Fruit fly (Drosophila melanogaster): ENCODE results near the gene Cbp20.

Gene Cbp20

dm6 chr3R:18196622-18196990 is 32.1 kb downstream of the Cbp20 start:
- TF ChIP-seq CG11762 (GFP tag; optimal IDR thresholded peaks at IDR 0.05; ENCODE audit: insufficient read depth) = no peak
- TF ChIP-seq CG8119 (GFP tag; IDR thresholded peaks at IDR 0.05) = no peak
- TF ChIP-seq Met (GFP tag; optimal IDR thresholded peaks at IDR 0.05) = no peak

dm6 chr3R:18196991-18197801 is 32.7 kb downstream of the Cbp20 start:
- TF ChIP-seq CG3032 (tag; optimal IDR thresholded peaks at IDR 0.05) (peak; percentile 76), achi (GFP tag; optimal IDR thresholded peaks at IDR 0.05) (peak; percentile 57), Blimp-1 (GFP tag; optimal IDR thresholded peaks at IDR 0.05) (peak; percentile 11), Sox102F (GFP tag; optimal IDR thresholded peaks at IDR 0.05) (peak; percentile 50), CG8319 (GFP tag; optimal IDR thresholded peaks at IDR 0.05) (no peak), CG15336 (GFP tag; IDR thresholded peaks at IDR 0.05) (no peak), CG6276 (GFP tag; optimal IDR thresholded peaks at IDR 0.05) (peak; percentile 96), eg (GFP tag; IDR thresholded peaks at IDR 0.05) (no peak), fkh (GFP tag; optimal IDR thresholded peaks at IDR 0.05) (peak; percentile 17), Eip78C (GFP tag) (peak; percentile 88), CG10631 (GFP tag; optimal IDR thresholded peaks at IDR 0.05) (peak; percentile 68), salr (GFP tag; optimal IDR thresholded peaks at IDR 0.05) (peak; percentile 64 to 75), Lpt (GFP tag; optimal IDR thresholded peaks at IDR 0.05) (peak; percentile 79), CG3919 (GFP tag; optimal IDR thresholded peaks at IDR 0.05) (peak; percentile 21), topi (GFP tag; optimal IDR thresholded peaks at IDR 0.05) (peak; percentile 54), Sox14 (GFP tag; optimal IDR thresholded peaks at IDR 0.05) (peak; percentile 59), Hr4 (GFP tag; optimal IDR thresholded peaks at IDR 0.05) (peak; percentile 44), Gug (GFP tag; IDR thresholded peaks at IDR 0.05) (no peak), CG32006 (GFP tag; optimal IDR thresholded peaks at IDR 0.05) (peak; percentile 67), CG6792 (GFP tag; optimal IDR thresholded peaks at IDR 0.05) (peak; percentile 25), CG6163 (GFP tag; IDR thresholded peaks at IDR 0.05) (no peak), CG9139 (GFP tag; optimal IDR thresholded peaks at IDR 0.05) (peak; percentile 92), pdm3 (GFP tag; optimal IDR thresholded peaks at IDR 0.05) (peak; percentile 65), CG34406 (GFP tag; optimal IDR thresholded peaks at IDR 0.05) (peak; percentile 23), Met (GFP tag; optimal IDR thresholded peaks at IDR 0.05) (peak; percentile 62), Ets96B (tag; optimal IDR thresholded peaks at IDR 0.05) (peak; percentile 84), Sox15 (GFP tag; optimal IDR thresholded peaks at IDR 0.05) (peak; percentile 49), ss (GFP tag; optimal IDR thresholded peaks at IDR 0.05) (peak; percentile 95 to 96), Smox (GFP tag; optimal IDR thresholded peaks at IDR 0.05) (peak; percentile 63), CG16779 (tag; optimal IDR thresholded peaks at IDR 0.05) (peak; percentile 92), Eip93F (GFP tag; optimal IDR thresholded peaks at IDR 0.05) (peak; percentile 77), acj6 (GFP tag; optimal IDR thresholded peaks at IDR 0.05) (peak; percentile 53), CG11294 (GFP tag; IDR thresholded peaks at IDR 0.05) (no peak), Ets21C (GFP tag; optimal IDR thresholded peaks at IDR 0.05) (peak; percentile 41), dsx (GFP tag; optimal IDR thresholded peaks at IDR 0.05; ENCODE audit: poor library complexity, severe bottlenecking) (peak; percentile 86), Hr38 (GFP tag; optimal IDR thresholded peaks at IDR 0.05) (no peak), OdsH (GFP tag; optimal IDR thresholded peaks at IDR 0.05) (peak; percentile 58), net (GFP tag; optimal IDR thresholded peaks at IDR 0.05) (peak; percentile 81), CG10669 (GFP tag; optimal IDR thresholded peaks at IDR 0.05) (peak; percentile 65), CG11762 (GFP tag; optimal IDR thresholded peaks at IDR 0.05; ENCODE audit: insufficient read depth) (no peak), cyc (GFP tag; optimal IDR thresholded peaks at IDR 0.05) (peak; percentile 17), esn (GFP tag; optimal IDR thresholded peaks at IDR 0.05) (peak; percentile 74), fd85E (GFP tag; optimal IDR thresholded peaks at IDR 0.05) (peak; percentile 33), Hr39 (GFP tag; optimal IDR thresholded peaks at IDR 0.05) (peak; percentile 45), CG11902 (GFP tag; optimal IDR thresholded peaks at IDR 0.05) (peak; percentile 30), CG4318 (GFP tag; optimal IDR thresholded peaks at IDR 0.05) (peak; percentile 53), CG7368 (GFP tag; optimal IDR thresholded peaks at IDR 0.05) (peak; percentile 10)
